Worm (Caenorhabditis elegans): ENCODE measurements around the gene F37A4.2.

Gene F37A4.2

ce11 chrIII:6734420-6734819 lies 12.2 kb downstream of the F37A4.2 start, which contains the start of gene Y102E9.3:
Y102E9.3 (minus strand) TSS chrIII:6734520.
- TF ChIP-seq aptf-3 (GFP tag; IDR thresholded peaks at IDR 0.05) (no peak), hlh-26 (GFP tag; conservative IDR thresholded peaks at IDR 0.05) (no peak), hsf-1 (GFP tag; IDR thresholded peaks at IDR 0.05) (no peak), mxl-1 (tag; optimal IDR thresholded peaks at IDR 0.05) (no peak), hrde-1 (tag; optimal IDR thresholded peaks at IDR 0.05; ENCODE audit: borderline replicate concordance) (no peak)

ce11 chrIII:6736566-6736965 lies 14.3 kb downstream of the F37A4.2 start, which contains the start of gene Y102E9.6:
Y102E9.6 (minus strand) TSS chrIII:6736666.
- TF ChIP-seq cebp-1 (GFP tag; IDR thresholded peaks at IDR 0.05), result no peak
- TF ChIP-seq cebp-1 (tag; optimal IDR thresholded peaks at IDR 0.05), result no peak
- no peak for TF ChIP-seq dpff-1 (tag; optimal IDR thresholded peaks at IDR 0.05)
- no peak for TF ChIP-seq madf-3 (GFP tag; IDR thresholded peaks at IDR 0.05)
- TF ChIP-seq lin-26 (GFP tag; IDR thresholded peaks at IDR 0.05), result no peak
- TF ChIP-seq madf-6 (GFP tag; IDR thresholded peaks at IDR 0.05), result no peak
- no peak for TF ChIP-seq snpc-1.1 (tag; optimal IDR thresholded peaks at IDR 0.05; ENCODE audit: insufficient read depth)
- no peak for TF ChIP-seq nhr-120 (GFP tag; IDR thresholded peaks at IDR 0.05)
- TF ChIP-seq atf-7 (tag; optimal IDR thresholded peaks at IDR 0.05), result no peak
- no peak for TF ChIP-seq xnd-1 (tag; optimal IDR thresholded peaks at IDR 0.05)
- no peak for TF ChIP-seq attf-6 (GFP tag; IDR thresholded peaks at IDR 0.05)
- no peak for TF ChIP-seq lin-35 (GFP tag; optimal IDR thresholded peaks at IDR 0.05)
- no peak for TF ChIP-seq lsy-27 (tag; optimal IDR thresholded peaks at IDR 0.05; ENCODE audit: borderline replicate concordance, insufficient read depth)
- TF ChIP-seq K11D2.4 (GFP tag; IDR thresholded peaks at IDR 0.05), result no peak
- TF ChIP-seq hmg-1.2 (GFP tag; IDR thresholded peaks at IDR 0.05), result no peak
- TF ChIP-seq hlh-26 (GFP tag; conservative IDR thresholded peaks at IDR 0.05), result no peak

ce11 chrIII:6736971-6737370 lies 14.7 kb downstream of the F37A4.2 start, which contains the start of gene K07E12.2:
K07E12.2 (plus strand) TSS chrIII:6737271.
- TF ChIP-seq let-607 (tag; optimal IDR thresholded peaks at IDR 0.05) (no peak), F37B4.10 (GFP tag; IDR thresholded peaks at IDR 0.05) (no peak), T07F8.4 (tag; optimal IDR thresholded peaks at IDR 0.05) (no peak), ets-4 (GFP tag; optimal IDR thresholded peaks at IDR 0.05) (no peak), lsl-1 (GFP tag; optimal IDR thresholded peaks at IDR 0.05) (no peak), ztf-22 (GFP tag; optimal IDR thresholded peaks at IDR 0.05) (no peak), ccch-3 (GFP tag; optimal IDR thresholded peaks at IDR 0.05) (no peak), rpc-1 (optimal IDR thresholded peaks at IDR 0.05) (no peak), rpc-1 (tag; optimal IDR thresholded peaks at IDR 0.05) (no peak), nfyb-1 (GFP tag; IDR thresholded peaks at IDR 0.05) (no peak), athp-1 (tag; optimal IDR thresholded peaks at IDR 0.05) (no peak), sdz-38 (tag; optimal IDR thresholded peaks at IDR 0.05) (no peak), nfya-2 (GFP tag; IDR thresholded peaks at IDR 0.05) (no peak)

- TF ChIP-seq repo-1 (tag; optimal IDR thresholded peaks at IDR 0.05) (no peak), snpc-3.4 (tag; optimal IDR thresholded peaks at IDR 0.05) (no peak), xnd-1 (tag; optimal IDR thresholded peaks at IDR 0.05) (no peak), sea-2 (GFP tag; IDR thresholded peaks at IDR 0.05) (no peak), ceh-58 (GFP tag; IDR thresholded peaks at IDR 0.05) (no peak), ets-4 (GFP tag; optimal IDR thresholded peaks at IDR 0.05) (no peak), F10E7.11 (tag; optimal IDR thresholded peaks at IDR 0.05) (no peak), sptf-2 (GFP tag; optimal IDR thresholded peaks at IDR 0.05) (no peak), ztf-25 (GFP tag; IDR thresholded peaks at IDR 0.05) (no peak)
Observed at ce11 chrIII:6740072-6740471, 17.8 kb downstream of the F37A4.2 start.

Data from whole organism, young adult.